Fruit fly (Drosophila melanogaster) whole organism, embryonic: ENCODE measurements around the gene pall.

Source experiments
- Awh ChIP-seq: fragments of 200-800 bp; sonication (Bioruptor generic); IDR thresholded peaks from 2 replicates; pipeline ENCODE4, ENCODE4 v1.3.6; 2022; ENCODE audit warnings: missing biosample characterization, missing genetic modification characterization
- Bdp1 ChIP-seq: fragments of 200-800 bp; sonication (Bioruptor generic); optimal IDR thresholded peaks from 3 replicates; lab custom pipeline; 2016; ENCODE audit warnings: missing biosample characterization, missing genetic modification characterization
- Bteb2 ChIP-seq: fragments of 200-800 bp; sonication (Bioruptor generic); optimal IDR thresholded peaks from 2 replicates; lab custom pipeline; 2016; ENCODE audit warnings: missing biosample characterization, missing genetic modification characterization
- CG10147 ChIP-seq: fragments of 200-800 bp; sonication (Bioruptor generic); optimal IDR thresholded peaks from 2 replicates; lab custom pipeline; 2019; ENCODE audit warnings: missing biosample characterization, mild to moderate bottlenecking, missing genetic modification characterization, moderate library complexity
- CG11085 ChIP-seq: fragments of 200-800 bp; sonication (Bioruptor generic); IDR thresholded peaks from 2 replicates; pipeline ENCODE4 v1.3.6; 2022; ENCODE audit warnings: missing biosample characterization, missing genetic modification characterization
- CG13624 ChIP-seq: fragments of 200-800 bp; sonication (Bioruptor generic); optimal IDR thresholded peaks from 2 replicates; lab custom pipeline; 2016; ENCODE audit warnings: missing biosample characterization, missing genetic modification characterization
- CG14860 ChIP-seq: fragments of 200-800 bp; sonication (Bioruptor generic); IDR thresholded peaks from 3 replicates; pipeline ENCODE4 v1.3.6; 2022; ENCODE audit warnings: missing biosample characterization, missing genetic modification characterization; ENCODE audit not compliant: partially characterized antibody
- CG15073 ChIP-seq: fragments of 200-800 bp; sonication (Bioruptor generic); optimal IDR thresholded peaks from 2 replicates; lab custom pipeline; 2016; ENCODE audit warnings: missing biosample characterization, missing genetic modification characterization
- CG1529 ChIP-seq: fragments of 200-800 bp; sonication (Bioruptor generic); optimal IDR thresholded peaks from 3 replicates; lab custom pipeline; 2018; ENCODE audit warnings: missing biosample characterization, missing genetic modification characterization
- CG16815 ChIP-seq: fragments of 200-800 bp; sonication (Bioruptor generic); optimal IDR thresholded peaks from 3 replicates; lab custom pipeline; 2017; ENCODE audit warnings: missing biosample characterization, mild to moderate bottlenecking, missing genetic modification characterization
- CG1792 ChIP-seq: fragments of 200-800 bp; sonication (Bioruptor generic); optimal IDR thresholded peaks from 2 replicates; lab custom pipeline; 2016; ENCODE audit warnings: missing biosample characterization, missing genetic modification characterization
- CG18011 ChIP-seq: fragments of 200-800 bp; sonication (Bioruptor generic); optimal IDR thresholded peaks from 2 replicates; lab custom pipeline; 2017; ENCODE audit warnings: missing biosample characterization, missing genetic modification characterization, mild to moderate bottlenecking, moderate library complexity, missing genotype
- CG18262 ChIP-seq: fragments of 200-800 bp; optimal IDR thresholded peaks from 3 replicates; lab custom pipeline; 2019; ENCODE audit warnings: missing biosample characterization, mild to moderate bottlenecking, missing genetic modification characterization, moderate library complexity
- CG2129 ChIP-seq: fragments of 200-800 bp; sonication (Bioruptor generic); IDR thresholded peaks from 2 replicates; pipeline ENCODE4 v1.3.6; 2022; ENCODE audit warnings: missing biosample characterization, missing genetic modification characterization; ENCODE audit not compliant: partially characterized antibody
- CG3065 ChIP-seq: fragments of 200-800 bp; sonication (Bioruptor generic); optimal IDR thresholded peaks from 2 replicates; lab custom pipeline; 2016; ENCODE audit warnings: missing biosample characterization, missing genetic modification characterization
- CG31365 ChIP-seq: fragments of 200-800 bp; sonication (Bioruptor generic); optimal IDR thresholded peaks from 2 replicates; lab custom pipeline; 2018; ENCODE audit warnings: missing biosample characterization, mild to moderate bottlenecking, missing genetic modification characterization
- CG3281 ChIP-seq: fragments of 200-800 bp; sonication (Bioruptor generic); optimal IDR thresholded peaks from 3 replicates; lab custom pipeline; 2017; ENCODE audit warnings: missing biosample characterization, mild to moderate bottlenecking, missing genetic modification characterization
- CG3407 ChIP-seq: fragments of 200-800 bp; sonication (Bioruptor generic); optimal IDR thresholded peaks from 2 replicates; lab custom pipeline; 2018; ENCODE audit warnings: missing biosample characterization, mild to moderate bottlenecking, missing genetic modification characterization
- CG34422 ChIP-seq: fragments of 200-800 bp; sonication (Bioruptor generic); IDR thresholded peaks from 3 replicates; pipeline ENCODE4 v1.3.6; 2022; ENCODE audit warnings: missing biosample characterization, missing genetic modification characterization
- CG4282 ChIP-seq: fragments of 200-800 bp; sonication (Bioruptor generic); optimal IDR thresholded peaks from 2 replicates; lab custom pipeline; 2016; ENCODE audit warnings: missing biosample characterization, missing genetic modification characterization
- CG7357 ChIP-seq: fragments of 200-800 bp; sonication (Bioruptor generic); IDR thresholded peaks from 3 replicates; pipeline ENCODE4 v1.3.6; 2022; ENCODE audit warnings: missing biosample characterization, missing genetic modification characterization
- CG7372 ChIP-seq: fragments of 200-800 bp; sonication (Bioruptor generic); IDR thresholded peaks from 2 replicates; pipeline ENCODE4 v1.3.6; 2022; ENCODE audit warnings: missing biosample characterization, missing genetic modification characterization
- CG7745 ChIP-seq: fragments of 200-800 bp; sonication (Bioruptor generic); optimal IDR thresholded peaks from 2 replicates; lab custom pipeline; 2018; ENCODE audit warnings: missing biosample characterization, mild to moderate bottlenecking, missing genetic modification characterization, moderate library complexity
- Dek ChIP-seq: fragments of 200-800 bp; sonication (Bioruptor generic); optimal IDR thresholded peaks from 3 replicates; lab custom pipeline; 2019; ENCODE audit warnings: missing biosample characterization, mild to moderate bottlenecking, missing genetic modification characterization, moderate library complexity
- Dip3 ChIP-seq: fragments of 200-800 bp; sonication (Bioruptor generic); optimal IDR thresholded peaks from 3 replicates; lab custom pipeline; 2016; ENCODE audit warnings: missing biosample characterization, missing genetic modification characterization
- Doc2 ChIP-seq: fragments of 200-800 bp; sonication (Bioruptor generic); IDR thresholded peaks from 2 replicates; pipeline ENCODE4 v1.3.6; 2022; ENCODE audit warnings: missing biosample characterization, missing genetic modification characterization
- Hr39 ChIP-seq: fragments of >200 bp; optimal IDR thresholded peaks from 2 replicates; lab custom pipeline; 2017
- Lhr ChIP-seq: fragments of 200-800 bp; sonication (Bioruptor generic); optimal IDR thresholded peaks from 3 replicates; lab custom pipeline; 2017; ENCODE audit warnings: mild to moderate bottlenecking, missing biosample characterization, missing genetic modification reagents, missing genetic modification characterization
- Med ChIP-seq: fragments of 200-800 bp; sonication (Bioruptor generic); peaks from one replicate; lab custom pipeline; 2016; ENCODE audit warnings: missing biosample characterization, missing genetic modification characterization, mild to moderate bottlenecking, inconsistent platforms, moderate library complexity
- Mes4 ChIP-seq: fragments of 200-800 bp; sonication (Bioruptor generic); optimal IDR thresholded peaks from 2 replicates; lab custom pipeline; 2016; ENCODE audit warnings: missing biosample characterization, missing genetic modification characterization
- Neu2 ChIP-seq: fragments of 200-800 bp; sonication (Bioruptor generic); optimal IDR thresholded peaks from 3 replicates; lab custom pipeline; 2016; ENCODE audit warnings: missing biosample characterization, missing genetic modification characterization, borderline replicate concordance
- Sox102F ChIP-seq: fragments of 200-800 bp; sonication (Bioruptor generic); optimal IDR thresholded peaks from 2 replicates; lab custom pipeline; 2018; ENCODE audit warnings: missing biosample characterization, mild to moderate bottlenecking, missing genetic modification characterization, moderate library complexity
- Xrp1 ChIP-seq: fragments of 200-800 bp; sonication (Bioruptor generic); IDR thresholded peaks from 2 replicates; pipeline ENCODE4 v1.3.6; 2022; ENCODE audit warnings: missing biosample characterization, missing genetic modification characterization
- bbx ChIP-seq: fragments of 200-800 bp; sonication (Bioruptor generic); IDR thresholded peaks from 2 replicates; pipeline ENCODE4 v1.3.6; 2022; ENCODE audit warnings: missing biosample characterization, missing genetic modification characterization; ENCODE audit not compliant: partially characterized antibody
- fd96Cb ChIP-seq: fragments of 200-800 bp; sonication (Bioruptor generic); optimal IDR thresholded peaks from 2 replicates; lab custom pipeline; 2018; ENCODE audit warnings: missing biosample characterization, mild to moderate bottlenecking, missing genetic modification characterization, moderate library complexity
- fu2 ChIP-seq: fragments of 200-800 bp; sonication (Bioruptor generic); optimal IDR thresholded peaks from 2 replicates; lab custom pipeline; 2016; ENCODE audit warnings: missing biosample characterization, missing genetic modification characterization
- gsb ChIP-seq: fragments of 200-800 bp; sonication (Bioruptor generic); IDR thresholded peaks from 2 replicates; pipeline ENCODE4 v1.3.6; 2022; ENCODE audit warnings: missing biosample characterization, missing genetic modification characterization
- mam ChIP-seq: fragments of 200-800 bp; sonication (Bioruptor generic); optimal IDR thresholded peaks from 3 replicates; lab custom pipeline; 2016; ENCODE audit warnings: missing biosample characterization, missing genetic modification characterization
- oc ChIP-seq: fragments of 200-800 bp; sonication (Bioruptor generic); optimal IDR thresholded peaks from 2 replicates; lab custom pipeline; 2018; ENCODE audit warnings: missing biosample characterization, mild to moderate bottlenecking, missing genetic modification characterization, moderate library complexity
- onecut ChIP-seq: fragments of 200-800 bp; sonication (Bioruptor generic); IDR thresholded peaks from 2 replicates; pipeline ENCODE4 v1.3.6; 2022; ENCODE audit warnings: missing biosample characterization, missing genetic modification characterization
- pfk ChIP-seq: fragments of 200-800 bp; sonication (Bioruptor generic); optimal IDR thresholded peaks from 2 replicates; lab custom pipeline; 2018; ENCODE audit warnings: missing biosample characterization, mild to moderate bottlenecking, missing genetic modification characterization, moderate library complexity
- phol ChIP-seq: fragments of 200-800 bp; sonication (Bioruptor generic); optimal IDR thresholded peaks from 3 replicates; lab custom pipeline; 2018; ENCODE audit warnings: missing biosample characterization, mild to moderate bottlenecking, missing genetic modification characterization, moderate library complexity
- pros ChIP-seq: fragments of 200-800 bp; sonication (Bioruptor generic); optimal IDR thresholded peaks from 3 replicates; lab custom pipeline; 2019; ENCODE audit warnings: missing biosample characterization, mild to moderate bottlenecking, missing genetic modification characterization, moderate library complexity
- schlank ChIP-seq: fragments of 200-800 bp; sonication (Bioruptor generic); optimal IDR thresholded peaks from 2 replicates; lab custom pipeline; 2018; ENCODE audit warnings: missing biosample characterization, mild to moderate bottlenecking, missing genetic modification characterization
- scrt ChIP-seq: fragments of 200-800 bp; sonication (Bioruptor generic); optimal IDR thresholded peaks from 2 replicates; lab custom pipeline; 2018; ENCODE audit warnings: missing biosample characterization, mild to moderate bottlenecking, missing genetic modification characterization, moderate library complexity
- slou ChIP-seq: fragments of 200-800 bp; sonication (Bioruptor generic); optimal IDR thresholded peaks from 3 replicates; lab custom pipeline; 2016; ENCODE audit warnings: missing biosample characterization, missing genetic modification characterization
- sob ChIP-seq: fragments of 200-800 bp; sonication (Bioruptor generic); IDR thresholded peaks from 2 replicates; pipeline ENCODE4 v1.3.6; 2022; ENCODE audit warnings: missing biosample characterization, missing genetic modification characterization
- tio ChIP-seq: fragments of 200-800 bp; sonication (Bioruptor generic); optimal IDR thresholded peaks from 2 replicates; lab custom pipeline; 2017; ENCODE audit warnings: missing biosample characterization, missing genetic modification characterization, inconsistent platforms
- tup ChIP-seq: fragments of 200-800 bp; sonication (Bioruptor generic); optimal IDR thresholded peaks from 2 replicates; lab custom pipeline; 2016; ENCODE audit warnings: missing biosample characterization, mild to moderate bottlenecking, missing genetic modification characterization, moderate library complexity
- zen2 ChIP-seq: fragments of 200-800 bp; sonication (Bioruptor generic); IDR thresholded peaks from 3 replicates; pipeline ENCODE4 v1.3.6; 2022; ENCODE audit warnings: missing biosample characterization, missing genetic modification characterization; ENCODE audit not compliant: partially characterized antibody

pall gene

DNA sequence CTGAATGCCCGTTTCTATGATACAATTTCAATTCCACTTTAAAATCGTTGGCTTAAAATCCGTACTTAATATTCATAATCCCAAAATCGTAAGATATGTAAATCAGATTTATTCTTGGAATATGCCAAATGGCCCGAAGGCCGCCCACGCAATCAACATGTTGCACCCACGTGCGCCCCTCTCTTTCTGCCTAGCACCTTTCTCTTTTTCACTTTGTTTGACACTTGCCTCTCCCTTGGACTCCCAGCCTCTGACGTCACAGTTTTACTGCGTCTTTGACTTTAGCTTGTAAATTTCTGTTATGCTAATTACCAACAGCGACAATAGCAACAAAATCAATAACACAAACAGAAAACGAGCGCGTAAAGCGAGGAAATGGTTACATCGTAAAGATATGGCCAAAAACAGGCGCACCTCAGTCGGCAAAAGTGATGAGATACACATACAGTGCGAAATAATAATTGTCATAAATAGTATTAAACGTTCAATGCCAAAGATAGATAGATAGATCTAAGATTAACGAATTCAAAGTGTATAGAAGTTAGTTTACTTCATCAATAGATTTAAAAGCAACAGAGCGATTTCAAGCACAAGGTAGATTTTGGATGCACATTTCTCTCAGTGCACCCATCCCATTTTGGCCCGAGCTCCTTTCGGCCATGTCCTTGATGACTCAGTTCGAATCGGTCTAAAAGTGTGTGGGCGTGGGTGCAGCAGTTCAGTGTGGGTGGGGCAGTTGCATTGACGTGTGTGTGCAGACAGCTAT is 16.1 kb upstream of the pall start (continued):
- TF ChIP-seq schlank (no peak), CG7372 (no peak), CG15073 (GFP tag; lab: Kevin White, UChicago) (no peak), zen2 (GFP tag; lab: Robert Waterston, UW) (no peak), CG2129 (GFP tag; lab: Robert Waterston, UW) (no peak), Neu2 (GFP tag; lab: Kevin White, UChicago) (no peak), CG3065 (GFP tag; lab: Kevin White, UChicago) (no peak), CG7745 (no peak), CG13624 (peak; percentile 2), tio (no peak), CG34422 (GFP tag; lab: Robert Waterston, UW) (peak; percentile 41; the same call in 1 of the 3 replicates), Bdp1 (GFP tag; lab: Kevin White, UChicago) (no peak), tup (GFP tag; lab: Kevin White, UChicago) (no peak), mam (GFP tag; lab: Kevin White, UChicago) (no peak), CG7357 (no peak), CG14860 (GFP tag; lab: Robert Waterston, UW) (no peak), CG18011 (GFP tag; lab: Kevin White, UChicago) (no peak), Bteb2 (GFP tag; lab: Kevin White, UChicago) (no peak), Awh (no peak), CG4282 (GFP tag; lab: Kevin White, UChicago) (no peak), Xrp1 (peak; percentile 24; the same call in 1 of the 2 replicates), CG11085 (no peak), Mes4 (GFP tag; lab: Kevin White, UChicago) (no peak), CG10147 (GFP tag; lab: Kevin White, UChicago) (no peak), CG31365 (tag; lab: Kevin White, UChicago) (no peak), onecut (GFP tag; lab: Robert Waterston, UW) (peak; percentile 52; the same call in 1 of the 2 replicates), Sox102F (GFP tag; lab: Kevin White, UChicago) (peak; percentile 17), CG3281 (GFP tag; lab: Kevin White, UChicago) (peak; percentile 19), pros (GFP tag; lab: Kevin White, UChicago) (no peak), Lhr (no peak), slou (GFP tag; lab: Kevin White, UChicago) (no peak), CG18262 (tag; lab: Kevin White, UChicago) (no peak), fu2 (GFP tag; lab: Kevin White, UChicago) (no peak), oc (no peak), gsb (GFP tag; lab: Robert Waterston, UW) (no peak), CG16815 (no peak), Hr39 (lab: Kevin White, UChicago) (no peak), Doc2 (no peak), CG3407 (no peak), scrt (GFP tag; lab: Kevin White, UChicago) (peak; percentile 58), Dek (tag; lab: Kevin White, UChicago) (no peak), CG1792 (GFP tag; lab: Kevin White, UChicago) (no peak), sob (GFP tag; lab: Robert Waterston, UW) (no peak), Dip3 (GFP tag; lab: Kevin White, UChicago) (no peak), Med (peak; percentile 70), CG1529 (GFP tag; lab: Kevin White, UChicago) (no peak), bbx (no peak), phol (peak; percentile 15), fd96Cb (tag; lab: Kevin White, UChicago) (peak; percentile 1), pfk (no peak)
